Fruit fly (Drosophila melanogaster): ENCODE measurements around the gene Ref1.

DNA sequence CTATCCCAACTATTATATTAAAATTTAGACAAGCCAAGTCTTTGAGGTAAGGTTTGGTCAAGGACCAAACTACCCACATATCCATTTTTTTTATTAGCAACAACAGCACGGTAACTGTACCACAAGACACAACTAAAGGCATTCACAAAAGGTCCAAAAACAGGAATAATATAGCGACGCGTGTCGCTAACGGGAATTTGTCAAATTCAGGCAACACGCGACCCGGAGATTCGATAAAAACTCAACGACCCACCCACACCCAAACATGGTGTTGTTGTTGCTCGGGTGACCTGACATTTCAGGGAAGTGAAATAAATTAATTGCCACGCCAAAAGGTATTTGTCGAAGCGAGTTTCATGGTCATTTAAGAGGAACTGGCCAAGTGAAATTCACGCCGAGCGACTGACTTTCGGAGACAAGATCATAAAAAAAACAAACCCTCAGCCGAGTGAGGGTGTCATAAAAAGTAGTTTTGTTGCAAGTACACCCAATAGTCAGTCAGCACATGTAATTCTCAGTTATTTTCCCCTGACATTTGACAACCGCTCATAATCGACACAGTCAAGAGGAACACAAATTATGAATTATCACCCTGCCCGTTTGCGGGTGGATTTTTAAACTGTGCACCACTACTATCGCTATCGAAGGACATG lies 31.1 kb upstream of the Ref1 start:
- TF ChIP-seq CTCF (optimal IDR thresholded peaks at IDR 0.05): no peak
- TF ChIP-seq CG8478 (optimal IDR thresholded peaks at IDR 0.05): no peak

Data from S2 (cell line).